Fruit fly (Drosophila melanogaster) whole organism, wandering third instar larva: ENCODE results near the gene Rga.

Source experiments
- CG32264 ChIP-seq: fragments of 200-800 bp; sonication (Bioruptor generic); optimal IDR thresholded peaks from 2 replicates; lab custom pipeline; 2016; ENCODE audit warnings: missing biosample characterization, missing genetic modification characterization
- CG9705 ChIP-seq: fragments of 200-800 bp; sonication (Bioruptor generic); optimal IDR thresholded peaks from 2 replicates; lab custom pipeline; 2018; ENCODE audit warnings: missing biosample characterization, mild to moderate bottlenecking, missing genetic modification characterization
- CrebA ChIP-seq: fragments of 200-800 bp; sonication (Bioruptor generic); optimal IDR thresholded peaks from 2 replicates; lab custom pipeline; 2016; ENCODE audit warnings: missing biosample characterization, mild to moderate bottlenecking, missing genetic modification characterization, borderline replicate concordance
- Dfd ChIP-seq: fragments of >200 bp; optimal IDR thresholded peaks from 2 replicates; lab custom pipeline; 2017; ENCODE audit warnings: missing biosample characterization, missing genetic modification characterization
- Dif ChIP-seq: fragments of 200-275, 200-300 bp; sonication (Bioruptor generic); optimal IDR thresholded peaks from 2 replicates; lab custom pipeline; 2018; ENCODE audit warnings: missing biosample characterization, missing genetic modification characterization; ENCODE audit not compliant: partially characterized antibody
- GATAd ChIP-seq: sonication (Bioruptor generic); optimal IDR thresholded peaks from 2 replicates; lab custom pipeline; 2016; ENCODE audit warnings: missing biosample characterization, missing genetic modification characterization
- HLH106 ChIP-seq: fragments of 200-800 bp; optimal IDR thresholded peaks from 3 replicates; lab custom pipeline; 2019; ENCODE audit warnings: missing biosample characterization, mild to moderate bottlenecking, missing genetic modification characterization, moderate library complexity
- Hnf4 ChIP-seq: fragments of 200-800 bp; sonication (Bioruptor generic); optimal IDR thresholded peaks from 2 replicates; lab custom pipeline; 2016; ENCODE audit warnings: missing biosample characterization, mild to moderate bottlenecking, missing genetic modification characterization
- Hr78 ChIP-seq: fragments of >200 bp; optimal IDR thresholded peaks from 2 replicates; lab custom pipeline; 2017; ENCODE audit warnings: missing biosample characterization, missing genetic modification characterization
- Hr83 ChIP-seq: fragments of 200-300 bp; sonication (Bioruptor generic); optimal IDR thresholded peaks from 2 replicates; lab custom pipeline; 2016; ENCODE audit warnings: missing biosample characterization, mild to moderate bottlenecking, missing genetic modification characterization, moderate library complexity; ENCODE audit not compliant: poor library complexity, severe bottlenecking
- Jra ChIP-seq: sonication (Bioruptor generic); optimal IDR thresholded peaks from 2 replicates; lab custom pipeline; 2016; ENCODE audit warnings: missing biosample characterization, missing genetic modification characterization
- N ChIP-seq: fragments of >200 bp; optimal IDR thresholded peaks from 2 replicates; lab custom pipeline; 2018; ENCODE audit warnings: missing biosample characterization, missing external identifiers, missing genetic modification characterization
- OdsH ChIP-seq: fragments of 200-800 bp; sonication (Bioruptor generic); optimal IDR thresholded peaks from 2 replicates; lab custom pipeline; 2016; ENCODE audit warnings: missing biosample characterization, mild to moderate bottlenecking, missing genetic modification characterization
- Rel ChIP-seq, 2 experiments: fragments of 200-800 bp; sonication (Bioruptor generic) in 1 of 2; optimal IDR thresholded peaks; 2 replicates in 1 of 2; 3 replicates in 1 of 2; lab custom pipeline; 2016 to 2019; ENCODE audit warnings: mild to moderate bottlenecking in 2 of 2, missing biosample characterization in 2 of 2, missing genetic modification characterization in 2 of 2, moderate library complexity in 1 of 2
- Sp1 ChIP-seq: fragments of 200-800 bp; sonication (Bioruptor generic); optimal IDR thresholded peaks from 3 replicates; lab custom pipeline; 2019; ENCODE audit warnings: missing biosample characterization, mild to moderate bottlenecking, missing genetic modification characterization, moderate library complexity
- Vsx2 ChIP-seq: fragments of 200-300, 225-300 bp; sonication (Bioruptor generic); optimal IDR thresholded peaks from 2 replicates; lab custom pipeline; 2018; ENCODE audit warnings: missing biosample characterization, missing genetic modification characterization; ENCODE audit not compliant: partially characterized antibody
- br ChIP-seq: fragments of 200-800 bp; sonication (Bioruptor generic); optimal IDR thresholded peaks from 2 replicates; lab custom pipeline; 2016; ENCODE audit warnings: missing biosample characterization, missing genetic modification characterization
- brk ChIP-seq: fragments of 200-800 bp; sonication (Bioruptor generic); optimal IDR thresholded peaks from 2 replicates; lab custom pipeline; 2016; ENCODE audit warnings: missing biosample characterization, mild to moderate bottlenecking, missing genetic modification characterization
- dmrt93B ChIP-seq: fragments of 200-800 bp; sonication (Bioruptor generic); optimal IDR thresholded peaks from 2 replicates; lab custom pipeline; 2018; ENCODE audit warnings: missing biosample characterization, mild to moderate bottlenecking, missing genetic modification characterization
- dsf ChIP-seq: sonication (Bioruptor generic); optimal IDR thresholded peaks from 2 replicates; lab custom pipeline; 2016; ENCODE audit warnings: missing biosample characterization, missing genetic modification characterization, borderline replicate concordance
- ey ChIP-seq: fragments of 200-800 bp; sonication (Bioruptor generic); optimal IDR thresholded peaks from 2 replicates; lab custom pipeline; 2016; ENCODE audit warnings: missing biosample characterization, missing genetic modification characterization
- foxo ChIP-seq, 2 experiments: fragments of 200-800 bp; sonication (Bioruptor generic); optimal IDR thresholded peaks; 2 replicates in 1 of 2; 3 replicates in 1 of 2; lab custom pipeline; 2016 to 2017; ENCODE audit warnings: missing biosample characterization in 2 of 2, missing genetic modification characterization in 2 of 2
- fru ChIP-seq: fragments of 200-800 bp; sonication (Bioruptor generic); optimal IDR thresholded peaks from 3 replicates; lab custom pipeline; 2016; ENCODE audit warnings: missing biosample characterization, mild to moderate bottlenecking, missing genetic modification characterization
- h ChIP-seq: fragments of 200-800 bp; sonication (Bioruptor generic); optimal IDR thresholded peaks from 3 replicates; lab custom pipeline; 2016; ENCODE audit warnings: missing biosample characterization, mild to moderate bottlenecking, missing genetic modification characterization
- jim ChIP-seq: fragments of 175-275, 200-325 bp; sonication (Bioruptor generic); optimal IDR thresholded peaks from 2 replicates; lab custom pipeline; 2016; ENCODE audit warnings: missing biosample characterization, mild to moderate bottlenecking, missing genetic modification characterization
- lola ChIP-seq: fragments of >200 bp; optimal IDR thresholded peaks from 2 replicates; lab custom pipeline; 2017; ENCODE audit warnings: missing biosample characterization, missing genetic modification characterization
- pan ChIP-seq: fragments of >200 bp; optimal IDR thresholded peaks from 2 replicates; lab custom pipeline; 2017
- psq ChIP-seq: fragments of 200-800 bp; sonication (Bioruptor generic); optimal IDR thresholded peaks from 3 replicates; lab custom pipeline; 2017; ENCODE audit warnings: missing biosample characterization, mild to moderate bottlenecking, missing genetic modification characterization, moderate library complexity
- rgr ChIP-seq: fragments of 200-800 bp; sonication (Bioruptor generic); optimal IDR thresholded peaks from 3 replicates; lab custom pipeline; 2016; ENCODE audit warnings: missing biosample characterization, mild to moderate bottlenecking, missing genetic modification characterization
- sage ChIP-seq: fragments of 200-800 bp; sonication (Bioruptor generic); optimal IDR thresholded peaks from 2 replicates; lab custom pipeline; 2016; ENCODE audit warnings: missing biosample characterization, mild to moderate bottlenecking, missing genetic modification characterization
- sv ChIP-seq: fragments of 200-800 bp; sonication (Bioruptor generic); optimal IDR thresholded peaks from 3 replicates; lab custom pipeline; 2016; ENCODE audit warnings: missing biosample characterization, missing genetic modification characterization
- usp ChIP-seq: fragments of >200 bp; optimal IDR thresholded peaks from 2 replicates; lab custom pipeline; 2017; ENCODE audit warnings: missing biosample characterization, missing genetic modification characterization
- woc ChIP-seq: sonication (Bioruptor generic); optimal IDR thresholded peaks from 2 replicates; lab custom pipeline; 2016; ENCODE audit warnings: missing biosample characterization, mild to moderate bottlenecking, missing genetic modification characterization

Gene Rga

DNA sequence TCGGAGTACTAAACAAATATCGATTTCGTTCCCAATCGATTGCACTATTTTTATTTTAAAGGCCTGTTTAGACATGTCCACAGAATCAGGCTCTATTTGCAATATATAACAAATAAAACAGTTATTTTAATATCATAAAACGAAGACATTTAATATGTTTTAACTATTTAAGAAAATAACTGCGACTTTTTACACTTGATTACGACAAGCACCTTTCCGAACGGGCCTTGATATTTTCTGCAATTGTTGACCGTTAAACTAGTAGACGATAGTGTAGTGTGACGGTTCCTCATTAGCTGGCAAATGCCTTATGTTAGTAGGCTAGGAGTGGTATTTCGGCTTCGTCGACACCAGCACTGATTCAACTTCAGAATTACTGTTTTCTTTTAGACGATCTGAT is 44.3 kb downstream of the Rga start, which contains the start of the genes CG2931 and Rheb (continued):
- TF ChIP-seq Dfd (GFP tag; lab: Kevin White, UChicago): no peak
- peak; percentile 27 for TF ChIP-seq Hr83 (GFP tag; lab: Kevin White, UChicago)
- peak; percentile 69 for TF ChIP-seq Hnf4 (GFP tag; lab: Kevin White, UChicago)
- no peak for TF ChIP-seq Dif (GFP tag; lab: Kevin White, UChicago)
- peak; percentile 40 for TF ChIP-seq psq
- TF ChIP-seq Hr78 (GFP tag; lab: Kevin White, UChicago): no peak
- TF ChIP-seq jim (GFP tag; lab: Kevin White, UChicago): no peak
- TF ChIP-seq Jra: peak; percentile 43
- no peak for TF ChIP-seq Rel (GFP tag; optimal IDR thresholded peaks at IDR 0.05; lab: Kevin White, UChicago)
- TF ChIP-seq Rel (tag; optimal IDR thresholded peaks at IDR 0.05; lab: Kevin White, UChicago): peak; percentile 13
- no peak for TF ChIP-seq lola (GFP tag; lab: Kevin White, UChicago)
- TF ChIP-seq rgr: peak; percentile 59
- peak; percentile 24 for TF ChIP-seq OdsH (GFP tag; lab: Kevin White, UChicago)

DNA sequence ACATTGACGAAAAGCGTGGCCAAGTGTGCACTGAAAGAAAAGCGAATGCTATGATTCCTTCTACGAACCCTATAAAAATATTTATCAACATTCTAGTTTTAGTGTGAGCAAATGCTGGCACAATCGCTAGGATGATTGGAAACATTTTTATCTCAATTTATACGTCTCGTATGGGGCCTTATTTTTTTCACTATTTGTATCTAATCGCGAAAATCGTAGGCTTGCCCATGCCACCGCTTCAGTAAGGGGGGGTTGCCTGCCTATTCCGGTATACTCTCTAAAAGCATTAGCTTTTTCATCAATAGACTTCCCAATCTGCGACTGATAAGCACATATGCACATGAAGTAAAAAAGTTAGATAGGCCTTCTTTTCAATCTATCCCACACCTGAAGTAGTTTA is 47.3 kb downstream of the Rga start:
- TF ChIP-seq Hnf4 (GFP tag; lab: Kevin White, UChicago): peak; percentile 78
- no peak for TF ChIP-seq dmrt93B (GFP tag; lab: Kevin White, UChicago)
- peak; percentile 68 to 84 for TF ChIP-seq foxo (GFP tag; optimal IDR thresholded peaks at IDR 0.05; lab: Kevin White, UChicago)
- TF ChIP-seq Rel (GFP tag; optimal IDR thresholded peaks at IDR 0.05; lab: Kevin White, UChicago): peak; percentile 26
- TF ChIP-seq Rel (tag; optimal IDR thresholded peaks at IDR 0.05; lab: Kevin White, UChicago): no peak
- TF ChIP-seq br (GFP tag; lab: Kevin White, UChicago): peak; percentile 88
- TF ChIP-seq OdsH (GFP tag; lab: Kevin White, UChicago): peak; percentile 80
- TF ChIP-seq HLH106 (tag; lab: Kevin White, UChicago): peak; percentile 72
- peak; percentile 43 for TF ChIP-seq CG32264 (GFP tag; lab: Kevin White, UChicago)
- TF ChIP-seq psq: peak; percentile 64
- no peak for TF ChIP-seq Dfd (GFP tag; lab: Kevin White, UChicago)
- TF ChIP-seq ey (GFP tag; lab: Kevin White, UChicago): peak; percentile 83
- TF ChIP-seq N (GFP tag; lab: Kevin White, UChicago): no peak
- peak; percentile 86 for TF ChIP-seq rgr
- no peak for TF ChIP-seq Hr83 (GFP tag; lab: Kevin White, UChicago)
- no peak for TF ChIP-seq Dif (GFP tag; lab: Kevin White, UChicago)
- TF ChIP-seq lola (GFP tag; lab: Kevin White, UChicago): no peak
- peak; percentile 70 for TF ChIP-seq sv
- TF ChIP-seq pan: no peak
- TF ChIP-seq jim (GFP tag; lab: Kevin White, UChicago): no peak
- no peak for TF ChIP-seq sage (GFP tag; lab: Kevin White, UChicago)
- no peak for TF ChIP-seq dsf (GFP tag; lab: Kevin White, UChicago)
- no peak for TF ChIP-seq fru
- peak; percentile 74 for TF ChIP-seq Sp1 (GFP tag; lab: Kevin White, UChicago)
- TF ChIP-seq CG9705: no peak
- TF ChIP-seq brk (GFP tag; lab: Kevin White, UChicago): no peak
- TF ChIP-seq CrebA (GFP tag; lab: Kevin White, UChicago): no peak
- TF ChIP-seq h (GFP tag; lab: Kevin White, UChicago): peak; percentile 93
- TF ChIP-seq Jra: peak; percentile 61
- no peak for TF ChIP-seq GATAd
- TF ChIP-seq woc (GFP tag; lab: Kevin White, UChicago): no peak
- TF ChIP-seq usp (GFP tag; lab: Kevin White, UChicago): no peak
- TF ChIP-seq, all 38 proteins: peak for 14

DNA sequence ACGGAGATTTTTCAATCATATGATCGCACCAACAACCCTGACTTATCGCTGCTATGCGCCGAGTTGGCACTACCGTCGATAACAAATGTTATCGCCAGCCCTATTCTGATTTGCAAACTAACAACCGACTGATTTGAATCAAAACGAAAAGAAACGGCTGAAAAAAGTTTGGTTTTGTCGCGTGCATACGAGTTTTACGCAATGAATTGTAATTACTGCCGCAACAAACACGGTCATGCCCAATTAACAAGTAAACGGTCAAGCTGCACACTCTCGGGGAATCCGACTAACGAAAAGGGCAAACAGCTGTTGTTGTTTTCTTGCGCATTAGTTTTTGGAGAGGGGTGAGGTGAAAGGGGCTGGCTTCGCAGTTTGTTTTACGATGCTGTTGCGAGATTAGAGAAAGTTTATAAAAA is 48.1 kb downstream of the Rga start, which contains the start of the genes CG14671 and CG12746:
CG14671 (minus strand) TSS at position 41 of the 416 bp plus-strand sequence.
CG12746 (plus strand) TSS at position 91 of the 416 bp plus-strand sequence.
- no peak for TF ChIP-seq psq
- no peak for TF ChIP-seq Hr83 (GFP tag; lab: Kevin White, UChicago)
- TF ChIP-seq Vsx2 (GFP tag; lab: Kevin White, UChicago): no peak
- TF ChIP-seq usp (GFP tag; lab: Kevin White, UChicago): no peak
- TF ChIP-seq Rel (GFP tag; optimal IDR thresholded peaks at IDR 0.05; lab: Kevin White, UChicago): no peak
- TF ChIP-seq Rel (tag; optimal IDR thresholded peaks at IDR 0.05; lab: Kevin White, UChicago): peak; percentile 88
